Fruit fly (Drosophila melanogaster) S2 (cell line): ENCODE measurements around the gene CG14511.

Experiments used
- CG8478 ChIP-seq: fragments of >200 bp; optimal IDR thresholded peaks from 2 replicates; lab custom pipeline; 2018
- CTCF ChIP-seq, 2 experiments: fragments of >200 bp; optimal IDR thresholded peaks; 2 replicates each; lab custom pipeline; 2018

DNA sequence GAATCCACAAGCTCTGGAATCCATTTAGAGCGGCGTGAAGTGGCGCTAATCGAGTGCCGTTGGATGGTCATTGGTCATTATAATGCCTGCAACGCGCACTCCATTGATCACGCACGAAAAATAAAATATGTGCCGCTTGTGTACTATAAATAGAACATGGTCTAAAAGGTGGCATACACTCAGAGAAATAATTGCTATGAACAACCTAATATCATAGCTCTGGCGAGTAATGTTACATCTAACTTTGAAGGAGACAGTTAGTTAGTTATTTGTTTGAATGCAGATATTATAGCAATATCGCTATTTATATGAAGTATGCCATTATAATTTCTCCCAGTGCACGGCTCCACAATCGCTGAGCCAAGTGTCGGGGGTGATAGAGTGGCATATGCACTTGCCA lies 44.3 kb upstream of the CG14511 start:
- no peak for TF ChIP-seq CG8478 (lab: Kevin White, UChicago)
- TF ChIP-seq CTCF (optimal IDR thresholded peaks at IDR 0.05; lab: Kevin White, UChicago), result no peak
